Worm (Caenorhabditis elegans) whole organism, L4/young adult: ENCODE measurements around the gene C44C10.10.

Source experiments
- dao-5 ChIP-seq: sonication (generic microtip); optimal IDR thresholded peaks from 2 replicates; lab custom pipeline; 2016; ENCODE audit warnings: missing genotype, missing genetic modification characterization, moderate library complexity, missing compliant biosample characterization
- him-1 ChIP-seq: sonication (generic microtip); optimal IDR thresholded peaks from 2 replicates; lab custom pipeline; 2016; ENCODE audit warnings: missing genotype, missing genetic modification reagents, missing genetic modification characterization, missing compliant biosample characterization

- TF ChIP-seq him-1 (tag; lab: Kevin White, UChicago) (no peak), dao-5 (tag; lab: Kevin White, UChicago) (no peak)
These were observed 44.6 kb upstream of the C44C10.10 start for ce11 chrX:11645517-11645916.
